Worm (Caenorhabditis elegans): ENCODE data around the gene nstp-6.

DNA sequence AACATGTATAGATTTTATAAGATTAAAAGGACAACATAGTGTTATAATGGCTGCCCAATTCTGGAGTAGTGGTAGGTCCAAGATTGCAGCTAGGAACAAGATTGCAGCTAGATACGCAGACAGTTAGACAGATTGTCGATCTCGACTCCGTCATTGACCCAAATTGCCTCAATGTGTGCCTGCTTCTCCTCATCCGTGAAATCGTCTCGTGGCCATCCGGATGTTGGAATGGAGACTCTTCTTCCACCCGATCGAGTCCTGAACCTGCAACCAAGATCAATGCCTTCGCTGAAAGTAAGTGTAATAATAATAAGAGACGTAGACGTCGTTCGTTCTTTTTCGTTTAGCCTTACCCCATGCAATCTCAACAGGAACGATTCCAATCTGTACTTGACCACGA is 31.3 kb upstream of the nstp-6 start:
- TF ChIP-seq nhr-28 (tag; optimal IDR thresholded peaks at IDR 0.05) (no peak), hmg-11 (tag; optimal IDR thresholded peaks at IDR 0.05) (no peak), snpc-4 (tag; optimal IDR thresholded peaks at IDR 0.05) (no peak), elt-2 (tag; optimal IDR thresholded peaks at IDR 0.05) (no peak), pqm-1 (tag; optimal IDR thresholded peaks at IDR 0.05) (no peak), zag-1 (tag; optimal IDR thresholded peaks at IDR 0.05) (no peak), ceh-82 (tag; optimal IDR thresholded peaks at IDR 0.05) (no peak), unc-39 (tag; optimal IDR thresholded peaks at IDR 0.05) (no peak), egl-27 (tag; optimal IDR thresholded peaks at IDR 0.05) (no peak), ZK546.5 (tag; optimal IDR thresholded peaks at IDR 0.05) (no peak), nhr-25 (tag; optimal IDR thresholded peaks at IDR 0.05) (no peak), nhr-76 (tag; optimal IDR thresholded peaks at IDR 0.05) (no peak), lin-39 (tag; optimal IDR thresholded peaks at IDR 0.05) (no peak), unc-62 (GFP tag; optimal IDR thresholded peaks at IDR 0.05) (no peak)

Data from whole organism, L3 larva.